Worm (Caenorhabditis elegans): Measurements from ENCODE around the gene lin-46.

The lin-46 gene

ce11 chrV:12953702-12954101 lies 15.0 kb upstream of the lin-46 start, which contains the start of gene eif-3.K (continued):
- TF ChIP-seq lsl-1 (GFP tag; optimal IDR thresholded peaks at IDR 0.05) = no peak
- TF ChIP-seq hsf-1 (GFP tag; IDR thresholded peaks at IDR 0.05) = no peak
- no peak for TF ChIP-seq madf-3 (GFP tag; IDR thresholded peaks at IDR 0.05)

DNA sequence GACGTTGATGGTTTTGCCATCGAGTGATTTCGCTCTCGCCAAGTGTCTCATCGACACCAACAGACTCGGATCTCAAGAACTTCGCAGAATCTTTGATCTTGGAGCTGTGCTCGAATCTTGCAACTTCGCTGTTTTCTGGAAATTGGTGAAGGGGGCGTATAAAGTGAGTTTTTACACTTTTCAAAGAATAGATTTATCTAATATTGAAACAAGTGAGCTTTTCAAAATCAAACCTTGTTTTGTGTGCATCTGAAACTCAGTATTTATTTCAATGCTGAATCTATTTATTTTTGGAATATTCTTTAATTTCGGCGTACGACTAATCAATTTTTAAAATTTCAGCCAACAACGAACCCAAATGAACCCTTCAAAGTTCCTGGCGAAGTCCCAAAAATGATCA lies 14.4 kb upstream of the lin-46 start:
- TF ChIP-seq cebp-2 (GFP tag; IDR thresholded peaks at IDR 0.05) (no peak), tlf-1 (GFP tag; optimal IDR thresholded peaks at IDR 0.05) (no peak), lin-26 (GFP tag; IDR thresholded peaks at IDR 0.05) (no peak), C17E4.6 (GFP tag; IDR thresholded peaks at IDR 0.05) (no peak), nfyb-1 (GFP tag; IDR thresholded peaks at IDR 0.05) (no peak), aptf-2 (GFP tag; conservative IDR thresholded peaks at IDR 0.05) (no peak), bed-2 (GFP tag; IDR thresholded peaks at IDR 0.05) (no peak), F57A8.1 (GFP tag; optimal IDR thresholded peaks at IDR 0.05) (no peak), snpc-1.1 (tag; optimal IDR thresholded peaks at IDR 0.05; ENCODE audit: insufficient read depth) (no peak), nhr-120 (GFP tag; IDR thresholded peaks at IDR 0.05) (no peak), egl-44 (GFP tag; IDR thresholded peaks at IDR 0.05) (no peak), chd-7 (tag; optimal IDR thresholded peaks at IDR 0.05) (no peak), F23B12.7 (tag; optimal IDR thresholded peaks at IDR 0.05; ENCODE audit: insufficient read depth) (no peak)

ce11 chrV:12961085-12961560 lies 7.5 kb upstream of the lin-46 start, which contains the start of gene mpst-7:
Gene mpst-7 (minus strand): TSS chrV:12961135.
- TF ChIP-seq F37B4.10 (GFP tag; IDR thresholded peaks at IDR 0.05) (no peak), madf-6 (GFP tag; IDR thresholded peaks at IDR 0.05) (peak; percentile 36; the same call in 1 of the 2 replicates), efl-1 (GFP tag; optimal IDR thresholded peaks at IDR 0.05) (peak; percentile 57)

- no peak for TF ChIP-seq egrh-3 (GFP tag; IDR thresholded peaks at IDR 0.05)
- TF ChIP-seq Y79H2A.3 (GFP tag; conservative IDR thresholded peaks at IDR 0.05) = no peak
- no peak for TF ChIP-seq unc-130 (GFP tag; optimal IDR thresholded peaks at IDR 0.05)
- no peak for TF ChIP-seq B0261.1 (tag; optimal IDR thresholded peaks at IDR 0.05)
- TF ChIP-seq ZK185.1 (tag; optimal IDR thresholded peaks at IDR 0.05; ENCODE audit: poor library complexity, severe bottlenecking) = no peak
- TF ChIP-seq rpc-1 (optimal IDR thresholded peaks at IDR 0.05) = no peak
- TF ChIP-seq rpc-1 (tag; optimal IDR thresholded peaks at IDR 0.05) = no peak
- no peak for TF ChIP-seq F39B2.1 (GFP tag; IDR thresholded peaks at IDR 0.05)
- TF ChIP-seq egl-44 (GFP tag; IDR thresholded peaks at IDR 0.05) = no peak
These were observed 5.5 kb upstream of the lin-46 start, which contains the start of gene hrg-9 for ce11 chrV:12963192-12963591. Gene hrg-9 (minus strand): TSS chrV:12963343.

ce11 chrV:12964076-12964475 lies 4.6 kb upstream of the lin-46 start, which contains the start of gene srd-35:
Gene srd-35 (plus strand): TSS chrV:12964376.
- TF ChIP-seq lag-1 (GFP tag; IDR thresholded peaks at IDR 0.05) = no peak
- TF ChIP-seq cebp-1 (GFP tag; IDR thresholded peaks at IDR 0.05) = no peak
- TF ChIP-seq cebp-1 (tag; optimal IDR thresholded peaks at IDR 0.05) = no peak
- no peak for TF ChIP-seq egl-18 (GFP tag; IDR thresholded peaks at IDR 0.05)
- no peak for TF ChIP-seq unc-130 (GFP tag; optimal IDR thresholded peaks at IDR 0.05)
- TF ChIP-seq F39B2.1 (GFP tag; IDR thresholded peaks at IDR 0.05) = no peak
- TF ChIP-seq lsy-27 (tag; optimal IDR thresholded peaks at IDR 0.05; ENCODE audit: borderline replicate concordance, insufficient read depth) = no peak
- no peak for TF ChIP-seq nfya-1 (tag; optimal IDR thresholded peaks at IDR 0.05; ENCODE audit: borderline replicate concordance, insufficient read depth)
- TF ChIP-seq sdz-38 (tag; optimal IDR thresholded peaks at IDR 0.05) = no peak
- TF ChIP-seq nhr-27 (tag; optimal IDR thresholded peaks at IDR 0.05) = no peak
- no peak for TF ChIP-seq egl-44 (GFP tag; IDR thresholded peaks at IDR 0.05)
- TF ChIP-seq ztf-26 (tag; optimal IDR thresholded peaks at IDR 0.05) = no peak
- no peak for TF ChIP-seq K12H6.12 (tag; optimal IDR thresholded peaks at IDR 0.05)
- TF ChIP-seq dox-1 (GFP tag; IDR thresholded peaks at IDR 0.05) = no peak
- no peak for TF ChIP-seq lin-54 (GFP tag; optimal IDR thresholded peaks at IDR 0.05)
